Fruit fly (Drosophila melanogaster) whole organism, wandering third instar larva: ENCODE data around the gene CG5404.

ENCODE experiments used
- Abd-B ChIP-seq: fragments of >200 bp; optimal IDR thresholded peaks from 2 replicates; lab custom pipeline; 2017; ENCODE audit warnings: missing biosample characterization, missing genetic modification characterization
- CG9705 ChIP-seq: fragments of 200-800 bp; sonication (Bioruptor generic); optimal IDR thresholded peaks from 2 replicates; lab custom pipeline; 2018; ENCODE audit warnings: missing biosample characterization, mild to moderate bottlenecking, missing genetic modification characterization
- CrebA ChIP-seq: fragments of 200-800 bp; sonication (Bioruptor generic); optimal IDR thresholded peaks from 2 replicates; lab custom pipeline; 2016; ENCODE audit warnings: missing biosample characterization, mild to moderate bottlenecking, missing genetic modification characterization, borderline replicate concordance
- Dfd ChIP-seq: fragments of >200 bp; optimal IDR thresholded peaks from 2 replicates; lab custom pipeline; 2017; ENCODE audit warnings: missing biosample characterization, missing genetic modification characterization
- Dif ChIP-seq: fragments of 200-275, 200-300 bp; sonication (Bioruptor generic); optimal IDR thresholded peaks from 2 replicates; lab custom pipeline; 2018; ENCODE audit warnings: missing biosample characterization, missing genetic modification characterization; ENCODE audit not compliant: partially characterized antibody
- GATAd ChIP-seq: sonication (Bioruptor generic); optimal IDR thresholded peaks from 2 replicates; lab custom pipeline; 2016; ENCODE audit warnings: missing biosample characterization, missing genetic modification characterization
- Hr83 ChIP-seq: fragments of 200-300 bp; sonication (Bioruptor generic); optimal IDR thresholded peaks from 2 replicates; lab custom pipeline; 2016; ENCODE audit warnings: missing biosample characterization, mild to moderate bottlenecking, missing genetic modification characterization, moderate library complexity; ENCODE audit not compliant: poor library complexity, severe bottlenecking
- Jra ChIP-seq: sonication (Bioruptor generic); optimal IDR thresholded peaks from 2 replicates; lab custom pipeline; 2016; ENCODE audit warnings: missing biosample characterization, missing genetic modification characterization
- Mio ChIP-seq: sonication (Bioruptor generic); optimal IDR thresholded peaks from 2 replicates; lab custom pipeline; 2016; ENCODE audit warnings: missing biosample characterization, missing genetic modification characterization
- Myc ChIP-seq: fragments of >200 bp; optimal IDR thresholded peaks from 2 replicates; lab custom pipeline; 2017
- OdsH ChIP-seq: fragments of 200-800 bp; sonication (Bioruptor generic); optimal IDR thresholded peaks from 2 replicates; lab custom pipeline; 2016; ENCODE audit warnings: missing biosample characterization, mild to moderate bottlenecking, missing genetic modification characterization
- Rel ChIP-seq, 2 experiments: fragments of 200-800 bp; sonication (Bioruptor generic) in 1 of 2; optimal IDR thresholded peaks; 2 replicates in 1 of 2; 3 replicates in 1 of 2; lab custom pipeline; 2016 to 2019; ENCODE audit warnings: mild to moderate bottlenecking in 2 of 2, missing biosample characterization in 2 of 2, missing genetic modification characterization in 2 of 2, moderate library complexity in 1 of 2
- Sp1 ChIP-seq: fragments of 200-800 bp; sonication (Bioruptor generic); optimal IDR thresholded peaks from 3 replicates; lab custom pipeline; 2019; ENCODE audit warnings: missing biosample characterization, mild to moderate bottlenecking, missing genetic modification characterization, moderate library complexity
- Vsx2 ChIP-seq: fragments of 200-300, 225-300 bp; sonication (Bioruptor generic); optimal IDR thresholded peaks from 2 replicates; lab custom pipeline; 2018; ENCODE audit warnings: missing biosample characterization, missing genetic modification characterization; ENCODE audit not compliant: partially characterized antibody
- br ChIP-seq: fragments of 200-800 bp; sonication (Bioruptor generic); optimal IDR thresholded peaks from 2 replicates; lab custom pipeline; 2016; ENCODE audit warnings: missing biosample characterization, missing genetic modification characterization
- brk ChIP-seq: fragments of 200-800 bp; sonication (Bioruptor generic); optimal IDR thresholded peaks from 2 replicates; lab custom pipeline; 2016; ENCODE audit warnings: missing biosample characterization, mild to moderate bottlenecking, missing genetic modification characterization
- dl ChIP-seq, 2 experiments: fragments of 175-275, 200-275 bp in 1 of 2; fragments of 200-275 bp in 1 of 2; sonication (Bioruptor generic); optimal IDR thresholded peaks; lab custom pipeline; 2018; ENCODE audit warnings: mild to moderate bottlenecking in 2 of 2, missing biosample characterization in 2 of 2, missing genetic modification characterization in 2 of 2, moderate library complexity in 2 of 2; ENCODE audit not compliant: partially characterized antibody in 2 of 2, insufficient read depth in 1 of 2
- dmrt93B ChIP-seq: fragments of 200-800 bp; sonication (Bioruptor generic); optimal IDR thresholded peaks from 2 replicates; lab custom pipeline; 2018; ENCODE audit warnings: missing biosample characterization, mild to moderate bottlenecking, missing genetic modification characterization
- dsf ChIP-seq: sonication (Bioruptor generic); optimal IDR thresholded peaks from 2 replicates; lab custom pipeline; 2016; ENCODE audit warnings: missing biosample characterization, missing genetic modification characterization, borderline replicate concordance
- ey ChIP-seq: fragments of 200-800 bp; sonication (Bioruptor generic); optimal IDR thresholded peaks from 2 replicates; lab custom pipeline; 2016; ENCODE audit warnings: missing biosample characterization, missing genetic modification characterization
- fru ChIP-seq: fragments of 200-800 bp; sonication (Bioruptor generic); optimal IDR thresholded peaks from 3 replicates; lab custom pipeline; 2016; ENCODE audit warnings: missing biosample characterization, mild to moderate bottlenecking, missing genetic modification characterization
- jim ChIP-seq: fragments of 175-275, 200-325 bp; sonication (Bioruptor generic); optimal IDR thresholded peaks from 2 replicates; lab custom pipeline; 2016; ENCODE audit warnings: missing biosample characterization, mild to moderate bottlenecking, missing genetic modification characterization
- lola ChIP-seq: fragments of >200 bp; optimal IDR thresholded peaks from 2 replicates; lab custom pipeline; 2017; ENCODE audit warnings: missing biosample characterization, missing genetic modification characterization
- psq ChIP-seq: fragments of 200-800 bp; sonication (Bioruptor generic); optimal IDR thresholded peaks from 3 replicates; lab custom pipeline; 2017; ENCODE audit warnings: missing biosample characterization, mild to moderate bottlenecking, missing genetic modification characterization, moderate library complexity
- rgr ChIP-seq: fragments of 200-800 bp; sonication (Bioruptor generic); optimal IDR thresholded peaks from 3 replicates; lab custom pipeline; 2016; ENCODE audit warnings: missing biosample characterization, mild to moderate bottlenecking, missing genetic modification characterization
- sage ChIP-seq: fragments of 200-800 bp; sonication (Bioruptor generic); optimal IDR thresholded peaks from 2 replicates; lab custom pipeline; 2016; ENCODE audit warnings: missing biosample characterization, mild to moderate bottlenecking, missing genetic modification characterization
- sv ChIP-seq: fragments of 200-800 bp; sonication (Bioruptor generic); optimal IDR thresholded peaks from 3 replicates; lab custom pipeline; 2016; ENCODE audit warnings: missing biosample characterization, missing genetic modification characterization
- tai ChIP-seq: sonication (Bioruptor generic); optimal IDR thresholded peaks from 2 replicates; lab custom pipeline; 2016; ENCODE audit warnings: missing biosample characterization, missing genetic modification characterization
- usp ChIP-seq: fragments of >200 bp; optimal IDR thresholded peaks from 2 replicates; lab custom pipeline; 2017; ENCODE audit warnings: missing biosample characterization, missing genetic modification characterization
- woc ChIP-seq: sonication (Bioruptor generic); optimal IDR thresholded peaks from 2 replicates; lab custom pipeline; 2016; ENCODE audit warnings: missing biosample characterization, mild to moderate bottlenecking, missing genetic modification characterization

Gene CG5404

DNA sequence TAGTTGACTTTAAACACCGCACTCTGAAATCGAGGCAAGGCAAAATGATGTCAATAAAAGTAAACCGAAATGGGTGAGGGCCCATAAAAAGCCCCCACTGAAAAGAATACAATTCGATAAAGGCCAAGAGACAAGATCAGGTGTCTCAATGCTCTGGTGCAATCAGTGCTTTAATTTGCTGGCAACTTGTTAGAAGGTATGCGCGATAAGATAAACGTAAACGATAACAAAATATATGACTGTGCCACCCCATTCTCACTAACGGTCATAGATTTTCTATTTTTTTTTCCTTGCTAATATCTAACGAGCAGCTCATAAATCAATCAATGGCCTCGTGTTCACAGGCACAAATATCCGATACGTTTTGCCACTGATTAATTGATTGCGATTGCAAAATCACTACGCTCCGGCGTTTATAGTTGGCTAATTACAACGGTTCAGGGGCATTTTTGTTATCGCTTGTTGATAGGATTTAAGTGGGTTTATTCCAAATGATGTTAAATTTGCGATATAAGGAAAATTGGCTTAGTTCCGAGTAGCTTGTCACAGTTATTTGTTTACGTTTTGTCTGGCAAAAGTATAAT, 7.9 kb upstream of the CG5404 start:
- no peak for TF ChIP-seq ey (GFP tag; lab: Kevin White, UChicago)
- no peak for TF ChIP-seq CG9705
- TF ChIP-seq tai (GFP tag; lab: Kevin White, UChicago): no peak
- TF ChIP-seq psq: no peak
- no peak for TF ChIP-seq Hr83 (GFP tag; lab: Kevin White, UChicago)
- no peak for TF ChIP-seq sage
- TF ChIP-seq sv: no peak
- no peak for TF ChIP-seq GATAd (GFP tag; lab: Kevin White, UChicago)
- no peak for TF ChIP-seq Dfd (GFP tag; lab: Kevin White, UChicago)
- TF ChIP-seq Myc (lab: Kevin White, UChicago): no peak
- no peak for TF ChIP-seq CrebA (GFP tag; lab: Kevin White, UChicago)
- no peak for TF ChIP-seq lola
- no peak for TF ChIP-seq br (GFP tag; lab: Kevin White, UChicago)
- TF ChIP-seq fru (GFP tag; lab: Kevin White, UChicago): no peak
- TF ChIP-seq jim: no peak

- no peak for TF ChIP-seq lola
- TF ChIP-seq Jra (GFP tag; lab: Kevin White, UChicago): no peak
- no peak for TF ChIP-seq dmrt93B (GFP tag; lab: Kevin White, UChicago)
- TF ChIP-seq brk (GFP tag; lab: Kevin White, UChicago): no peak
- no peak for TF ChIP-seq CG9705
- TF ChIP-seq Abd-B (GFP tag; lab: Kevin White, UChicago): no peak
- no peak for TF ChIP-seq Myc (lab: Kevin White, UChicago)
- no peak for TF ChIP-seq woc (GFP tag; lab: Kevin White, UChicago)
- TF ChIP-seq sv: no peak
- TF ChIP-seq ey (GFP tag; lab: Kevin White, UChicago): no peak
- TF ChIP-seq dl (GFP tag; optimal IDR thresholded peaks at IDR 0.05; lab: Kevin White, UChicago; ENCODE audit: insufficient read depth in 1 of 2, partially characterized antibody in 2 of 2): no peak
- TF ChIP-seq jim: no peak
- TF ChIP-seq Mio (GFP tag; lab: Kevin White, UChicago): no peak
- TF ChIP-seq fru (GFP tag; lab: Kevin White, UChicago): no peak
- no peak for TF ChIP-seq GATAd (GFP tag; lab: Kevin White, UChicago)
Observed at dm6 chr3R:15700801-15701200, 3.7 kb upstream of the CG5404 start.

- TF ChIP-seq Dif (GFP tag; lab: Kevin White, UChicago) (no peak), CG9705 (no peak), CrebA (GFP tag; lab: Kevin White, UChicago) (no peak), ey (GFP tag; lab: Kevin White, UChicago) (no peak), dsf (GFP tag; lab: Kevin White, UChicago) (no peak), tai (GFP tag; lab: Kevin White, UChicago) (no peak), Dfd (GFP tag; lab: Kevin White, UChicago) (no peak), dmrt93B (GFP tag; lab: Kevin White, UChicago) (no peak), Rel (GFP tag; optimal IDR thresholded peaks at IDR 0.05; lab: Kevin White, UChicago) (no peak), Rel (tag; optimal IDR thresholded peaks at IDR 0.05; lab: Kevin White, UChicago) (no peak), rgr (GFP tag; lab: Kevin White, UChicago) (no peak), psq (no peak), GATAd (GFP tag; lab: Kevin White, UChicago) (no peak), Sp1 (GFP tag; lab: Kevin White, UChicago) (no peak), br (GFP tag; lab: Kevin White, UChicago) (no peak), usp (no peak), Jra (GFP tag; lab: Kevin White, UChicago) (no peak), OdsH (GFP tag; lab: Kevin White, UChicago) (no peak), woc (GFP tag; lab: Kevin White, UChicago) (no peak), Vsx2 (no peak)
- TF ChIP-seq, all 38 proteins: peak for 0
Observed at dm6 chr3R:15716485-15716884, 12.0 kb downstream of the CG5404 start, which contains the start of gene CG31294. Gene CG31294, minus strand, starts transcription at chr3R:15716585.

DNA sequence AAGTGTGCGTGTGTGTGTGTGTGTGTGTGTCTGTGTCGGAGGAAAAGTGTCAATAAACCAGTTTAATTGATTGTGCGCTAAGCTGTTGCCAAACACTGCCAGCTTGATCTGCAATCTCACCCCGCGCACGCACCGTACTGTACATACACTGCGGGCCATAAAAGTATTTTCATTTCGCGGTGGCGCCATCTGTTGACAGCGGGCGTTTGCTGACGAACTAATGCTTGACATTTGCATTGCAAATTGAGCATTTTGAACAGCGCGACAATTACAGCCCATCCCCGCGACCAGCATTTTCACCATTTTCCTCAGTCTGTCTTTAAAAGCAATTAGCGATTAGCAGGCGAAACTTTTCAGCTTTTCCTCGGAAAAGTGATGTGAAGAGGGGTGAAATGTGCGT, 26.2 kb downstream of the CG5404 start:
- TF ChIP-seq lola: no peak
- peak; percentile 53 for TF ChIP-seq Dfd (GFP tag; lab: Kevin White, UChicago)
- TF ChIP-seq, all 38 proteins: peak for 1
